Fruit fly (Drosophila melanogaster) whole organism, larva: ENCODE data around the gene CG31093.

Source experiments
- noc ChIP-seq: fragments of 200-800 bp; sonication (Bioruptor generic); optimal IDR thresholded peaks from 3 replicates; lab custom pipeline; 2019; ENCODE audit warnings: missing biosample characterization, mild to moderate bottlenecking, missing genetic modification characterization, moderate library complexity

The CG31093 gene

dm6 chr3R:25790371-25790770 lies at the start of gene CG31093:
Gene CG31093, minus strand, starts transcription at chr3R:25790471.
- TF ChIP-seq noc (tag; lab: Kevin White, UChicago) = no peak

- no peak for TF ChIP-seq noc (tag; lab: Kevin White, UChicago)
Measured at dm6 chr3R:25831799-25832280, 41.6 kb upstream of the CG31093 start, which contains the start of the genes Mst57Da and alpha4GT2. Gene Mst57Da, minus strand, starts transcription at chr3R:25831899. Gene alpha4GT2, plus strand, starts transcription at chr3R:25832230.

- TF ChIP-seq noc (tag; lab: Kevin White, UChicago) = no peak
Measured at dm6 chr3R:25830814-25831213, 40.5 kb upstream of the CG31093 start, which contains the start of gene Mst57Db. Gene Mst57Db, minus strand, starts transcription at chr3R:25830914.

- no peak for TF ChIP-seq noc (tag; lab: Kevin White, UChicago)
Measured at dm6 chr3R:25830128-25830527, 39.9 kb upstream of the CG31093 start, which contains the start of gene Sfp96F. Gene Sfp96F, minus strand, starts transcription at chr3R:25830228.

- TF ChIP-seq noc (tag; lab: Kevin White, UChicago) = no peak
Measured at dm6 chr3R:25829598-25829997, 39.3 kb upstream of the CG31093 start, which contains the start of gene Mst57Dc. Gene Mst57Dc, minus strand, starts transcription at chr3R:25829698.

dm6 chr3R:25815179-25815578 lies 24.9 kb upstream of the CG31093 start, which contains the start of gene CG14354:
Gene CG14354, plus strand, starts transcription at chr3R:25815479.
- TF ChIP-seq noc (tag; lab: Kevin White, UChicago) = no peak

dm6 chr3R:25811611-25812010 lies 21.3 kb upstream of the CG31093 start, which contains the start of the genes Acam and CG17770:
Gene Acam, plus strand, starts transcription at chr3R:25811911.
Gene CG17770, plus strand, starts transcription at chr3R:25811911.
- no peak for TF ChIP-seq noc (tag; lab: Kevin White, UChicago)

dm6 chr3R:25810796-25811195 lies 20.5 kb upstream of the CG31093 start, which contains the start of gene CG5024:
Gene CG5024, plus strand, starts transcription at chr3R:25811096.
- no peak for TF ChIP-seq noc (tag; lab: Kevin White, UChicago)

- no peak for TF ChIP-seq noc (tag; lab: Kevin White, UChicago)
Measured at dm6 chr3R:25806145-25806544, 15.9 kb upstream of the CG31093 start, which contains the start of gene BG642167. Gene BG642167, plus strand, starts transcription at chr3R:25806445.

dm6 chr3R:25791807-25792206 lies 1.5 kb upstream of the CG31093 start:
- TF ChIP-seq noc (tag; lab: Kevin White, UChicago) = no peak

- no peak for TF ChIP-seq noc (tag; lab: Kevin White, UChicago)
Measured at dm6 chr3R:25789355-25789754, 916 bp downstream of the CG31093 start, which contains the start of gene CG31380. Gene CG31380, minus strand, starts transcription at chr3R:25789455.

dm6 chr3R:25787198-25787597 lies 3.1 kb downstream of the CG31093 start, which contains the start of gene CG4960:
Gene CG4960, minus strand, starts transcription at chr3R:25787298.
- no peak for TF ChIP-seq noc (tag; lab: Kevin White, UChicago)

dm6 chr3R:25782855-25783424 lies 7.3 kb downstream of the CG31093 start:
- TF ChIP-seq noc (tag; lab: Kevin White, UChicago) = no peak

- no peak for TF ChIP-seq noc (tag; lab: Kevin White, UChicago)
Measured at dm6 chr3R:25778205-25778604, 12.1 kb downstream of the CG31093 start, which contains the start of gene CG4956. Gene CG4956, minus strand, starts transcription at chr3R:25778305.

dm6 chr3R:25777098-25777497 lies 13.2 kb downstream of the CG31093 start, which contains the start of gene CG17195:
Gene CG17195, minus strand, starts transcription at chr3R:25777198.
- TF ChIP-seq noc (tag; lab: Kevin White, UChicago) = no peak

- no peak for TF ChIP-seq noc (tag; lab: Kevin White, UChicago)
Measured at dm6 chr3R:25776137-25776536, 14.1 kb downstream of the CG31093 start, which contains the start of gene CG17196. Gene CG17196, minus strand, starts transcription at chr3R:25776237.
